Fruit fly (Drosophila melanogaster): ENCODE results near the gene CG15543.

Gene CG15543

DNA sequence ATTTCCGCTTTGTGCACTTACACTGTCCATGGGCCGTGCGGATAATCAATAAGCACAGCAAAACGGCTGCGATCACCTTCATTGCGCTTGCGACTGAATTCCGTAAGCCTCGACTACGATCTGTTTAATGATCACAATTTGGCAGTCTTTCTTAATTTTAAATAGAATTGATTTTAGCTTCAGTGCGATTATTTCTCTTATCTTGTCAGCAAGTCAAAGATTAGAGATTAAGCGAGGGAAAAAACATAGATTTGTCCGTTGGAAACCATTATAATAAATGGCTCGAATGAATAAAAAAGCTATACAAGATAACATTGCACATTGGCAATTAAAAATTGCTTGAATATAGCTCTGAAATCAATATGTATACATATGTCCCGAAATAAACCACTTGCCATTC, 11.6 kb upstream of the CG15543 start, which contains the start of gene CG11313:
TSS of gene CG11313 (minus strand) at position 101 of the 400 bp plus-strand sequence.
- TF ChIP-seq psq (optimal IDR thresholded peaks at IDR 0.05) (no peak), Dll (optimal IDR thresholded peaks at IDR 0.05) (no peak), usp (GFP tag; optimal IDR thresholded peaks at IDR 0.05) (no peak), pan (optimal IDR thresholded peaks at IDR 0.05) (no peak), CG8478 (optimal IDR thresholded peaks at IDR 0.05) (no peak), EcR (GFP tag; optimal IDR thresholded peaks at IDR 0.05) (no peak)

dm6 chr3R:30733081-30733480, 9.6 kb upstream of the CG15543 start:
- TF ChIP-seq Dll (optimal IDR thresholded peaks at IDR 0.05) (no peak), pan (optimal IDR thresholded peaks at IDR 0.05) (no peak), EcR (GFP tag; optimal IDR thresholded peaks at IDR 0.05) (no peak), psq (optimal IDR thresholded peaks at IDR 0.05) (no peak), usp (GFP tag; optimal IDR thresholded peaks at IDR 0.05) (no peak), CG8478 (optimal IDR thresholded peaks at IDR 0.05) (no peak)

dm6 chr3R:30734576-30734975, 8.1 kb upstream of the CG15543 start:
- TF ChIP-seq usp (GFP tag; optimal IDR thresholded peaks at IDR 0.05) (no peak), Dll (optimal IDR thresholded peaks at IDR 0.05) (no peak), psq (optimal IDR thresholded peaks at IDR 0.05) (no peak), CG8478 (optimal IDR thresholded peaks at IDR 0.05) (no peak)

dm6 chr3R:30735047-30735446, 7.6 kb upstream of the CG15543 start:
- TF ChIP-seq CG8478 (optimal IDR thresholded peaks at IDR 0.05), result no peak
- no peak for TF ChIP-seq psq (optimal IDR thresholded peaks at IDR 0.05)
- TF ChIP-seq usp (GFP tag; optimal IDR thresholded peaks at IDR 0.05), result no peak
- no peak for TF ChIP-seq pan (optimal IDR thresholded peaks at IDR 0.05)
- TF ChIP-seq Dll (optimal IDR thresholded peaks at IDR 0.05), result no peak
- no peak for TF ChIP-seq EcR (GFP tag; optimal IDR thresholded peaks at IDR 0.05)

DNA sequence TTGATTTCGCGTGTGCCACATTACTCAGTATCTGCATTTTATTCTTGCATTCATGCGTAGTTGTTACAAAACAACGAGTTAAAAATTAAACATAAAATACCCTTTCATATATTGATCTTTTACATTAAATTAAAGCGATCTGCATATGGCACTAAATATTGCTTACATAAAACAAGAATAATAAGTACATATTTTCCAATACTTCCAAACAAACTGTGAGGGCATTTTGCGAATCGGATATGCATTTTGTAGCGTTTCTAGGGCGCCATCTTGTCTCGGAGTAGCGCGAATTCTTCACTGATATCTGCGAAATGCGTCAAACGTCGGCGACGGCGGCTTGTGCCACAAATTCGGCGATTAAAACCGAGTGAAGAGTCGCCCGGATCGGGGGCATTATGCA, 1.3 kb upstream of the CG15543 start:
- TF ChIP-seq Dll (optimal IDR thresholded peaks at IDR 0.05) (no peak), CG8478 (optimal IDR thresholded peaks at IDR 0.05) (no peak), psq (optimal IDR thresholded peaks at IDR 0.05) (no peak), pan (optimal IDR thresholded peaks at IDR 0.05) (no peak), EcR (GFP tag; optimal IDR thresholded peaks at IDR 0.05) (no peak), usp (GFP tag; optimal IDR thresholded peaks at IDR 0.05) (no peak)

DNA sequence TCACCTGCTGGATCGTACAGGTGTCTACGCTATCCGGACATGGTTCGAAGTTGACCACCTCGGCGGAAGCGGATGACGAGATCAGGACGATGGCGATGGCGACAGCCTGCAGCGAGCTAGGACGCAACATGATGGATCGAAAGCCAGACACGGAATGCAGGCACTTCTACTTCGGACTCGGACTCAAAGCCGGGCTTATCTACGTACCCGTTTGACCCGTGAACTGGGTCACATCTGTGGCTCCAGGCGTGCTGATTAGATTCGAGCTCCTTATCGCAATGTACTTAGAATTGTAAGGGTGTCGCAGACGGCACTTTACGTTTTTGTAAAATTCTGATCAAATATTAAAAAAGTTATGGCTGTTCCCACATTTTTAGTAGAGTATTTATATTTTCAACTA, 2.4 kb downstream of the CG15543 start, which contains the start of gene Npc2g:
TSS of gene Npc2g (minus strand) at position 160 of the 400 bp plus-strand sequence.
- no peak for TF ChIP-seq pan (optimal IDR thresholded peaks at IDR 0.05)

- no peak for TF ChIP-seq usp (GFP tag; optimal IDR thresholded peaks at IDR 0.05)
These were observed 3.5 kb downstream of the CG15543 start, which contains the start of gene Npc2h for dm6 chr3R:30746190-30746589. Npc2h (minus strand) TSS chr3R:30746290.

DNA sequence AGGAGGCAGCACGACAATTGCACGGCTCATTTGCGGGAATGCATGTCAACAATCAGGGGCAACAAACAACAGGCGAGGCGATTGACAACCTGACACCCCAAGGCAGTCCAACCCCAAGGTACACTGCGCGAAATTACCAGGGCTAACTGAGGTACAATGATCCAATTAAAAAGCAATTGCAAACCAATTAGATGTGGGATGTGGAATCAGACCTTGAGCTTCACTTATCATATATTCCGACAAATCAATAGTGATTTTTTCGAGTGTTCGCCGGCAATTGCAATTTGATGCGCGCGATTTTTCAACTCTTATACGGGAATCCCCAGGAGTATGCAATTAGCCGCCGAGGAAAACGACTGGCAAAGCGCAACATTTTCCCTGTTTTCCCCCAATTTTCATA, 4.4 kb downstream of the CG15543 start:
- TF ChIP-seq EcR (GFP tag; optimal IDR thresholded peaks at IDR 0.05) (no peak), usp (GFP tag; optimal IDR thresholded peaks at IDR 0.05) (no peak), psq (optimal IDR thresholded peaks at IDR 0.05) (no peak), CG8478 (optimal IDR thresholded peaks at IDR 0.05) (no peak), pan (optimal IDR thresholded peaks at IDR 0.05) (no peak), Dll (optimal IDR thresholded peaks at IDR 0.05) (no peak)

DNA sequence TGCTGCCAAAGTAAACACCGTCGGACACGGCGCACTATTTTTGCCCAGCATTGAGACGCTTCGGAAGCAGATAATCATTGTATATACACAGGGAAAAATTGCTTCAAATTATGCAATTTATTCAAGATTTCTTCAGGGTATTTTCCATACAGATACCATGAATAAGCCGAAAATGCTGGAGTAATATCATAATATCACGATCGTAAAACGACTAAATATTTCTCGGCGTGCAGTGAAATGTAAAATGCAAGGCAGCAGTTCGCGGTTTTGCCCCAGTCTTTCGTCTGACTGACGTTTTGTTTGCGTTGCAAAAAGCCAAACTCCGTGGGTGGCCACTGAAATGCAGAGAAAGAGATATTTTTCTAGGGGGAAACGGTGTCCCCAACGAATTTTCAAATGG, 8.2 kb downstream of the CG15543 start:
- no peak for TF ChIP-seq CG8478 (optimal IDR thresholded peaks at IDR 0.05)
- TF ChIP-seq EcR (GFP tag; optimal IDR thresholded peaks at IDR 0.05), result no peak
- TF ChIP-seq psq (optimal IDR thresholded peaks at IDR 0.05), result no peak
- TF ChIP-seq Dll (optimal IDR thresholded peaks at IDR 0.05), result no peak
- no peak for TF ChIP-seq usp (GFP tag; optimal IDR thresholded peaks at IDR 0.05)
- TF ChIP-seq pan (optimal IDR thresholded peaks at IDR 0.05), result no peak

- TF ChIP-seq usp (GFP tag; optimal IDR thresholded peaks at IDR 0.05) (no peak), CG8478 (optimal IDR thresholded peaks at IDR 0.05) (no peak), psq (optimal IDR thresholded peaks at IDR 0.05) (no peak), pan (optimal IDR thresholded peaks at IDR 0.05) (no peak), EcR (GFP tag; optimal IDR thresholded peaks at IDR 0.05) (no peak), Dll (optimal IDR thresholded peaks at IDR 0.05) (no peak)
These were observed 12.0 kb downstream of the CG15543 start for dm6 chr3R:30754488-30755223.

DNA sequence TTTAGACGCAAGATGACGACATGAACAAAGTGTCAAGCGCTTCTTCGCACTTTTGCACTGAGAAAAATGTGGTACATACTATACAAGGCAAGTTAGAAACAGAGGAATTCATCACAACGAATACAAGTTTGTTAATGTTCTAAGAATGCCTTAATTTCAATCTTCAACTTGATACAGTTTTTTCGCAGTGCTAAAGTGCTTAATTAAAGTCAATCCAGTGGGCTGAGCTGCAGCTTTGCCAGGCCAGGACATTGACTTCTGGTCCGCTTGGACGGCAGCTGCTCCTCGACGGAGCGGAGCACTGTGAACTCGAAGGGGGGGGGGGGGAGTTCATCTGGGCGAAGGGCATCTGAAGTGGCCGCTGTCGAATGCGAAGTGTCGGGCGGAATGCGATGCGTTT, 13.5 kb downstream of the CG15543 start:
- TF ChIP-seq CG8478 (optimal IDR thresholded peaks at IDR 0.05), result no peak
- no peak for TF ChIP-seq pan (optimal IDR thresholded peaks at IDR 0.05)
- no peak for TF ChIP-seq EcR (GFP tag; optimal IDR thresholded peaks at IDR 0.05)
- TF ChIP-seq psq (optimal IDR thresholded peaks at IDR 0.05), result no peak
- TF ChIP-seq usp (GFP tag; optimal IDR thresholded peaks at IDR 0.05), result no peak
- no peak for TF ChIP-seq Dll (optimal IDR thresholded peaks at IDR 0.05)

- no peak for TF ChIP-seq pan (optimal IDR thresholded peaks at IDR 0.05)
- no peak for TF ChIP-seq CG8478 (optimal IDR thresholded peaks at IDR 0.05)
- TF ChIP-seq EcR (GFP tag; optimal IDR thresholded peaks at IDR 0.05), result no peak
- TF ChIP-seq usp (GFP tag; optimal IDR thresholded peaks at IDR 0.05), result no peak
- TF ChIP-seq Dll (optimal IDR thresholded peaks at IDR 0.05), result no peak
- no peak for TF ChIP-seq psq (optimal IDR thresholded peaks at IDR 0.05)
These were observed 16.3 kb downstream of the CG15543 start for dm6 chr3R:30758725-30759714.
